Worm (Caenorhabditis elegans): ENCODE data around the gene max-1.

Gene max-1

ce11 chrV:13085917-13086552 lies 34.0 kb downstream of the max-1 start (continued):
- TF ChIP-seq D1046.2 (GFP tag; IDR thresholded peaks at IDR 0.05): 0 out of 2 replicates have a peak, but pooled peaks have one; percentile 7
- TF ChIP-seq gei-8 (GFP tag; optimal IDR thresholded peaks at IDR 0.05): no peak
- TF ChIP-seq R02D3.7 (tag; optimal IDR thresholded peaks at IDR 0.05): no peak
- no peak for TF ChIP-seq unc-39 (tag; optimal IDR thresholded peaks at IDR 0.05)
- TF ChIP-seq duxl-1 (tag; optimal IDR thresholded peaks at IDR 0.05; ENCODE audit: poor library complexity): no peak
- no peak for TF ChIP-seq daf-8 (GFP tag; IDR thresholded peaks at IDR 0.05)
- TF ChIP-seq mdl-1 (tag; optimal IDR thresholded peaks at IDR 0.05): peak; percentile 7 to 59
- TF ChIP-seq daf-19 (GFP tag; conservative IDR thresholded peaks at IDR 0.05): no peak
- no peak for TF ChIP-seq egl-27 (tag; optimal IDR thresholded peaks at IDR 0.05)
- TF ChIP-seq nhr-6 (tag; optimal IDR thresholded peaks at IDR 0.05): peak; percentile 85
- no peak for TF ChIP-seq tag-97 (GFP tag; IDR thresholded peaks at IDR 0.05)
- peak; percentile 40; the same call in 1 of the 2 replicates for TF ChIP-seq snpc-1.2 (GFP tag; IDR thresholded peaks at IDR 0.05)
- TF ChIP-seq nhr-42 (GFP tag; IDR thresholded peaks at IDR 0.05): no peak
- peak; percentile 57 for TF ChIP-seq nhr-28 (tag; optimal IDR thresholded peaks at IDR 0.05)
- no peak for TF ChIP-seq unc-130 (GFP tag; optimal IDR thresholded peaks at IDR 0.05)
- no peak for TF ChIP-seq F10B5.3 (tag; optimal IDR thresholded peaks at IDR 0.05)
- TF ChIP-seq zfp-3 (GFP tag; conservative IDR thresholded peaks at IDR 0.05): 0 out of 2 replicates have a peak, but pooled peaks have one; percentile 19
- TF ChIP-seq zip-11 (GFP tag; IDR thresholded peaks at IDR 0.05): no peak
- TF ChIP-seq hmg-1.1 (GFP tag; IDR thresholded peaks at IDR 0.05): peak; percentile 73
- no peak for TF ChIP-seq fos-1 (tag; optimal IDR thresholded peaks at IDR 0.05)
- TF ChIP-seq mxl-2 (GFP tag; conservative IDR thresholded peaks at IDR 0.05): no peak
- TF ChIP-seq ceh-82 (tag; optimal IDR thresholded peaks at IDR 0.05): no peak
- peak; percentile 40 for TF ChIP-seq ama-1 (optimal IDR thresholded peaks at IDR 0.05)
- TF ChIP-seq lin-1 (GFP tag; IDR thresholded peaks at IDR 0.05): peak; percentile 70; the same call in 1 of the 2 replicates
- TF ChIP-seq ZK337.2 (GFP tag; IDR thresholded peaks at IDR 0.05): no peak
- TF ChIP-seq daf-16 (GFP tag; optimal IDR thresholded peaks at IDR 0.05): peak in 1 of 2 experiments; percentile 77
- peak; percentile 58 for TF ChIP-seq daf-16 (tag; optimal IDR thresholded peaks at IDR 0.05)
- TF ChIP-seq hlh-11 (tag; optimal IDR thresholded peaks at IDR 0.05): peak; percentile 87
- TF ChIP-seq Y5F2A.4 (GFP tag; optimal IDR thresholded peaks at IDR 0.05): no peak
- no peak for TF ChIP-seq lin-13 (GFP tag; optimal IDR thresholded peaks at IDR 0.05)
- no peak for TF ChIP-seq sdz-12 (GFP tag; optimal IDR thresholded peaks at IDR 0.05)
- no peak for TF ChIP-seq F26F4.8 (GFP tag; conservative IDR thresholded peaks at IDR 0.05)
- TF ChIP-seq nhr-25 (tag; optimal IDR thresholded peaks at IDR 0.05; ENCODE audit: borderline replicate concordance, insufficient read depth): peak; percentile 47
- TF ChIP-seq jun-1 (tag; optimal IDR thresholded peaks at IDR 0.05): no peak
- TF ChIP-seq nhr-77 (tag; optimal IDR thresholded peaks at IDR 0.05): peak; percentile 59

DNA sequence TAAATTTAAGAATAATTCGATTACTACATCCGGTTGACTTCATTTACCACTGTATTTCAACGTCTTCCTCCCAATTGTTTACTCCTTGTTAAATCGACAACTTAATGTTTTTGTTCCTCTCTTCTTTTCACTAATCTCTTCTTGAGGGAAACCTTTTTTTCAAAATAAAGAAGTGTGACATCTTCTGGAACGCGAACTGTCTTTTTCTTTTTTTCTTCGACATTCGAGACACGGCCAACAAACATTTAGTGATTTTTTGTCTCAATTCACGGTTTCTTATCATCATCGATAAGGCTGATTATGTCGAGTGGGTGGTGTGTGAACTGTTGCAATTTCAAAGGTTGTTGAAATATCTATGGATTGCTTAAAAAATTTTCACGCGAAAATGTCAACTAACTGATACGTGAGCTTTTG lies 34.8 kb downstream of the max-1 start:
- TF ChIP-seq ceh-32 (tag; optimal IDR thresholded peaks at IDR 0.05; ENCODE audit: poor library complexity): no peak
- no peak for TF ChIP-seq unc-39 (tag; optimal IDR thresholded peaks at IDR 0.05)
- TF ChIP-seq nhr-76 (tag; optimal IDR thresholded peaks at IDR 0.05): no peak
- peak in 1 of 2 experiments; percentile 31 for TF ChIP-seq mdl-1 (tag; optimal IDR thresholded peaks at IDR 0.05)
- TF ChIP-seq daf-16 (GFP tag; optimal IDR thresholded peaks at IDR 0.05): no peak
- TF ChIP-seq daf-16 (tag; optimal IDR thresholded peaks at IDR 0.05): peak; percentile 77
- TF ChIP-seq nhr-41 (GFP tag; IDR thresholded peaks at IDR 0.05): no peak
- no peak for TF ChIP-seq nhr-6 (tag; optimal IDR thresholded peaks at IDR 0.05)
- TF ChIP-seq nhr-102 (tag; optimal IDR thresholded peaks at IDR 0.05): no peak
- TF ChIP-seq nhr-237 (tag; optimal IDR thresholded peaks at IDR 0.05): no peak
- TF ChIP-seq nhr-111 (GFP tag; optimal IDR thresholded peaks at IDR 0.05): no peak
- no peak for TF ChIP-seq vab-7 (GFP tag; IDR thresholded peaks at IDR 0.05)
- TF ChIP-seq duxl-1 (tag; optimal IDR thresholded peaks at IDR 0.05; ENCODE audit: poor library complexity): no peak
- no peak for TF ChIP-seq zag-1 (tag; optimal IDR thresholded peaks at IDR 0.05)
- TF ChIP-seq hlh-11 (tag; optimal IDR thresholded peaks at IDR 0.05): peak; percentile 75
- no peak for TF ChIP-seq lim-7 (GFP tag; IDR thresholded peaks at IDR 0.05)
- TF ChIP-seq zfp-2 (tag; optimal IDR thresholded peaks at IDR 0.05): no peak
- TF ChIP-seq attf-4 (tag; optimal IDR thresholded peaks at IDR 0.05): no peak
- TF ChIP-seq gei-8 (GFP tag; optimal IDR thresholded peaks at IDR 0.05): no peak
- TF ChIP-seq spr-1 (tag; optimal IDR thresholded peaks at IDR 0.05): no peak
- peak; percentile 79 for TF ChIP-seq cey-2 (tag; optimal IDR thresholded peaks at IDR 0.05; ENCODE audit: borderline replicate concordance, insufficient read depth)
- no peak for TF ChIP-seq mxl-2 (GFP tag; conservative IDR thresholded peaks at IDR 0.05)
- TF ChIP-seq zip-11 (GFP tag; IDR thresholded peaks at IDR 0.05): no peak
- no peak for TF ChIP-seq T26A8.4 (GFP tag; IDR thresholded peaks at IDR 0.05)
- no peak for TF ChIP-seq ZK337.2 (GFP tag; IDR thresholded peaks at IDR 0.05)
- no peak for TF ChIP-seq ztf-11 (tag; optimal IDR thresholded peaks at IDR 0.05)
